Worm (Caenorhabditis elegans) whole organism, early embryonic: ENCODE measurements around the gene Y47D3A.32.

ENCODE experiments used
- aly-1 ChIP-seq: sonication (generic microtip); optimal IDR thresholded peaks from 2 replicates; lab custom pipeline; 2016; ENCODE audit warnings: missing genetic modification characterization, missing compliant biosample characterization
- ama-1 ChIP-seq: fragments of 150-350 bp; optimal IDR thresholded peaks from 2 replicates; lab custom pipeline; 2014

- no peak for TF ChIP-seq ama-1 (lab: Kevin White, UChicago)
- no peak for TF ChIP-seq aly-1 (tag; lab: Kevin White, UChicago)
Observed at ce11 chrIII:11246588-11246987, 5.6 kb upstream of the Y47D3A.32 start.
